Fruit fly (Drosophila melanogaster): ENCODE results near the gene ninaB.

DNA sequence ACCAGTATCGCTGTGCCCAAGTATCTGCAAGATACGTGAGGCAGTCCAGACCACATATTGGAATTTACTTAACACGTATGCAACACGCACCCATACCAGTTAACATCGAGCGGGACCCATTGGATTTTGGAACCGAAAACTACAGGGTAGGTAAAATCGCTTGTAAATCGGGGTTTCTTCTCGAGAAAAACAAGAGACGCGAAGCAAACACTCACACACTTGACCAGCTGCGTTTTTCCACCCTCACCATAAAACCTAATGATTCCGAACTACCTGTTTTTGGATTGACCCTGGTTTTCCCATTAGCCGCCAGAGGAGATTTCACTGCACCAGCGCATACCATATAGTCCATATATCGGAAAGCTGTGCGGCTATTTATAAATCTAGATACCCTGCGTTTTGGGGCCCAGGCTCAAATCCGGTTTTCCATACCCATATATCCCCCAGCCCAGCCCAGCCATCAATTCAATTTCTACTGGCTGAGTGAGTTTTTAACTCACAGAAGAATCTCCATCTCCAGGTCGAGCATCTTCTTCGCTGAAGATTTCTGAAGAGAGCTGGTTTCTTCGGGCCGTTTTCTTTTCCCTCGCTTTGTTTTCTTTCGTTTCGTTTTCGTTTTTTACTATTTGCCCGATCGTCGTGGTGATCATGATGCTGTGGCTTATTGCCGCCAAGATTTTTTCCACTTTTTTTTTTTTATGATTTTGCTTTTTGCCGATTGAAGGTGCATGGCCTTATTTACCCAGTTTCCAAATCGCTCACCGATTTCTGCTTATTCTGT is 15.5 kb downstream of the ninaB start:
- TF ChIP-seq CG8478 (optimal IDR thresholded peaks at IDR 0.05) (no peak), CTCF (optimal IDR thresholded peaks at IDR 0.05) (no peak)

All from S2 (cell line).